Fruit fly (Drosophila melanogaster) whole organism, embryonic: ENCODE results near the gene Pcyt1.
A peak's percentile ranks its signal among the peaks of the same experiment; 100 is the strongest.

Experiments
- ATbp ChIP-seq: fragments of 200-800 bp; sonication (Bioruptor generic); optimal IDR thresholded peaks from 2 replicates; lab custom pipeline; 2017; ENCODE audit warnings: missing biosample characterization, mild to moderate bottlenecking, missing genetic modification characterization, missing genetic modification reagents
- Abd-B ChIP-seq: fragments of 200-800 bp; sonication (Bioruptor generic); optimal IDR thresholded peaks from 2 replicates; lab custom pipeline; 2018; ENCODE audit warnings: missing biosample characterization, mild to moderate bottlenecking, missing genetic modification characterization, moderate library complexity
- CG10209 ChIP-seq: fragments of 200-800 bp; sonication (Bioruptor generic); optimal IDR thresholded peaks from 3 replicates; lab custom pipeline; 2017; ENCODE audit warnings: missing biosample characterization, mild to moderate bottlenecking, missing genetic modification characterization, missing genetic modification reagents
- CG10654 ChIP-seq: fragments of 200-800 bp; sonication (Bioruptor generic); optimal IDR thresholded peaks from 2 replicates; lab custom pipeline; 2016; ENCODE audit warnings: missing biosample characterization, missing genetic modification characterization
- CG12219 ChIP-seq: fragments of 200-800 bp; sonication (Bioruptor generic); optimal IDR thresholded peaks from 3 replicates; lab custom pipeline; 2018; ENCODE audit warnings: missing biosample characterization, mild to moderate bottlenecking, missing genetic modification characterization
- CG14965 ChIP-seq: fragments of 200-800 bp; sonication (Bioruptor generic); optimal IDR thresholded peaks from 2 replicates; lab custom pipeline; 2016; ENCODE audit warnings: missing biosample characterization, missing genetic modification characterization, borderline replicate concordance
- CG15073 ChIP-seq: fragments of 200-800 bp; sonication (Bioruptor generic); optimal IDR thresholded peaks from 2 replicates; lab custom pipeline; 2016; ENCODE audit warnings: missing biosample characterization, missing genetic modification characterization
- CG16815 ChIP-seq: fragments of 200-800 bp; sonication (Bioruptor generic); optimal IDR thresholded peaks from 3 replicates; lab custom pipeline; 2017; ENCODE audit warnings: missing biosample characterization, mild to moderate bottlenecking, missing genetic modification characterization
- CG17385 ChIP-seq: fragments of 200-800 bp; sonication (Bioruptor generic); optimal IDR thresholded peaks from 3 replicates; lab custom pipeline; 2018; ENCODE audit warnings: missing biosample characterization, mild to moderate bottlenecking, missing genetic modification characterization
- CG2678 ChIP-seq: fragments of 200-800 bp; sonication (Bioruptor generic); optimal IDR thresholded peaks from 3 replicates; lab custom pipeline; 2019; ENCODE audit warnings: missing biosample characterization, mild to moderate bottlenecking, missing genetic modification characterization, moderate library complexity
- CG3847 ChIP-seq: fragments of 200-800 bp; sonication (Bioruptor generic); IDR thresholded peaks from 2 replicates; pipeline ENCODE4 v1.3.6; 2022; ENCODE audit warnings: missing biosample characterization, missing genetic modification characterization
- CG7357 ChIP-seq: fragments of 200-800 bp; sonication (Bioruptor generic); IDR thresholded peaks from 3 replicates; pipeline ENCODE4 v1.3.6; 2022; ENCODE audit warnings: missing biosample characterization, missing genetic modification characterization
- CG8290 ChIP-seq, 3 experiments: fragments of 200-800 bp; sonication (Bioruptor generic); optimal IDR thresholded peaks; 2 replicates each; lab custom pipeline; 2016 to 2019; ENCODE audit warnings: missing biosample characterization in 3 of 3, missing genetic modification characterization in 3 of 3, mild to moderate bottlenecking in 2 of 3, moderate library complexity in 1 of 3
- CG8478 ChIP-seq: fragments of >200 bp; optimal IDR thresholded peaks from 2 replicates; lab custom pipeline; 2018
- CG8944 ChIP-seq: fragments of 200-800 bp; sonication (Bioruptor generic); optimal IDR thresholded peaks from 3 replicates; lab custom pipeline; 2016; ENCODE audit warnings: missing biosample characterization, missing genetic modification characterization
- CG9797 ChIP-seq: fragments of 200-800 bp; sonication (Bioruptor generic); optimal IDR thresholded peaks from 3 replicates; lab custom pipeline; 2018; ENCODE audit warnings: missing biosample characterization, mild to moderate bottlenecking, missing genetic modification characterization
- D19A ChIP-seq: fragments of 200-800 bp; optimal IDR thresholded peaks from 3 replicates; lab custom pipeline; 2019; ENCODE audit warnings: missing biosample characterization, mild to moderate bottlenecking, missing genetic modification characterization, moderate library complexity
- D19B ChIP-seq: fragments of 200-800 bp; sonication (Bioruptor generic); optimal IDR thresholded peaks from 2 replicates; lab custom pipeline; 2017; ENCODE audit warnings: missing biosample characterization, mild to moderate bottlenecking, missing genetic modification characterization
- Dfd ChIP-seq, 2 experiments: fragments of >200 bp; optimal IDR thresholded peaks; 2 replicates each; lab custom pipeline; 2017; ENCODE audit warnings: missing biosample characterization in 2 of 2, missing genetic modification characterization in 2 of 2
- HmgD ChIP-seq: fragments of 200-800 bp; sonication (Bioruptor generic); optimal IDR thresholded peaks from 3 replicates; lab custom pipeline; 2016; ENCODE audit warnings: missing biosample characterization, missing genetic modification characterization
- Hr3 ChIP-seq: fragments of 200-800 bp; sonication (Bioruptor generic); optimal IDR thresholded peaks from 3 replicates; lab custom pipeline; 2016; ENCODE audit warnings: missing biosample characterization, missing genetic modification characterization
- MESR4 ChIP-seq: fragments of 200-800 bp; sonication (Bioruptor generic); optimal IDR thresholded peaks from 2 replicates; lab custom pipeline; 2018; ENCODE audit warnings: missing biosample characterization, mild to moderate bottlenecking, missing genetic modification characterization, moderate library complexity
- Vsx1 ChIP-seq: fragments of 200-800 bp; sonication (Bioruptor generic); optimal IDR thresholded peaks from 2 replicates; lab custom pipeline; 2017; ENCODE audit warnings: missing biosample characterization, mild to moderate bottlenecking, missing genetic modification characterization, missing genetic modification reagents
- bsh ChIP-seq, 2 experiments: fragments of 200-800 bp; sonication (Bioruptor generic); optimal IDR thresholded peaks; 2 replicates each; lab custom pipeline; 2017 to 2018; ENCODE audit warnings: mild to moderate bottlenecking in 2 of 2, missing biosample characterization in 2 of 2, missing genetic modification characterization in 2 of 2, moderate library complexity in 1 of 2
- cg ChIP-seq: fragments of 200-800 bp; sonication (Bioruptor generic); optimal IDR thresholded peaks from 3 replicates; lab custom pipeline; 2019; ENCODE audit warnings: missing biosample characterization, mild to moderate bottlenecking, missing genetic modification characterization, moderate library complexity
- chif ChIP-seq, 2 experiments: fragments of 200-800 bp; sonication (Bioruptor generic); optimal IDR thresholded peaks; 3 replicates each; lab custom pipeline; 2016; ENCODE audit warnings: missing biosample characterization in 2 of 2, missing genetic modification characterization in 2 of 2
- chinmo ChIP-seq: fragments of 200-800 bp; sonication (Bioruptor generic); IDR thresholded peaks from 4 replicates; pipeline ENCODE4 v1.3.6; 2022; ENCODE audit warnings: missing biosample characterization, missing genetic modification characterization; ENCODE audit not compliant: partially characterized antibody
- da ChIP-seq: fragments of 200-800 bp; sonication (Bioruptor generic); optimal IDR thresholded peaks from 2 replicates; lab custom pipeline; 2016; ENCODE audit warnings: missing biosample characterization, missing genetic modification characterization
- ind ChIP-seq: fragments of 200-800 bp; sonication (Bioruptor generic); optimal IDR thresholded peaks from 3 replicates; lab custom pipeline; 2016; ENCODE audit warnings: missing biosample characterization, missing genetic modification characterization
- knrl ChIP-seq: fragments of 200-800 bp; sonication (Bioruptor generic); IDR thresholded peaks from 3 replicates; pipeline ENCODE4 v1.3.6; 2022; ENCODE audit warnings: missing biosample characterization, missing genetic modification characterization; ENCODE audit not compliant: partially characterized antibody
- pzg ChIP-seq: fragments of 200-800 bp; sonication (Bioruptor generic); optimal IDR thresholded peaks from 3 replicates; lab custom pipeline; 2018; ENCODE audit warnings: missing biosample characterization, mild to moderate bottlenecking, missing genetic modification characterization, moderate library complexity
- slou ChIP-seq: fragments of 200-800 bp; sonication (Bioruptor generic); optimal IDR thresholded peaks from 3 replicates; lab custom pipeline; 2016; ENCODE audit warnings: missing biosample characterization, missing genetic modification characterization
- tgo ChIP-seq: fragments of 200-800 bp; sonication (Bioruptor generic); IDR thresholded peaks from 3 replicates; pipeline ENCODE4 v1.3.6; 2022; ENCODE audit warnings: missing biosample characterization, missing genetic modification characterization
- tna ChIP-seq: fragments of 200-800 bp; sonication (Bioruptor generic); IDR thresholded peaks from 2 replicates; pipeline ENCODE4 v1.3.6; 2022; ENCODE audit warnings: missing biosample characterization, missing genetic modification characterization; ENCODE audit not compliant: partially characterized antibody
- unc-4 ChIP-seq: fragments of 200-800 bp; sonication (Bioruptor generic); IDR thresholded peaks from 2 replicates; pipeline ENCODE4 v1.3.6; 2022; ENCODE audit warnings: missing biosample characterization, missing genetic modification characterization; ENCODE audit not compliant: partially characterized antibody
- yki ChIP-seq: fragments of >200 bp; optimal IDR thresholded peaks from 3 replicates; lab custom pipeline; 2018
- zen2 ChIP-seq: fragments of 200-800 bp; sonication (Bioruptor generic); IDR thresholded peaks from 3 replicates; pipeline ENCODE4 v1.3.6; 2022; ENCODE audit warnings: missing biosample characterization, missing genetic modification characterization; ENCODE audit not compliant: partially characterized antibody

Pcyt1 gene

dm6 chr3L:1536487-1537337, 9.2 kb upstream of the Pcyt1 start, which contains the start of the genes CG12091 and pns (continued):
- TF ChIP-seq CG10209 (GFP tag; lab: Kevin White, UChicago) (peak; percentile 61), CG16815 (GFP tag; lab: Kevin White, UChicago) (peak; percentile 7), CG14965 (no peak), Hr3 (peak; percentile 41), knrl (GFP tag; lab: Robert Waterston, UW) (peak; percentile 81), tgo (peak; percentile 56; the same call in 2 of the 3 replicates), Abd-B (GFP tag; lab: Kevin White, UChicago) (peak; percentile 55), unc-4 (no peak), CG8290 (GFP tag; optimal IDR thresholded peaks at IDR 0.05; lab: Kevin White, UChicago) (peak; percentile 68), CG8290 (tag; optimal IDR thresholded peaks at IDR 0.05; lab: Kevin White, UChicago) (peak in 1 of 2 experiments; percentile 53), chif (GFP tag; optimal IDR thresholded peaks at IDR 0.05; lab: Kevin White, UChicago) (peak; percentile 66 to 69), yki (lab: Kevin White, UChicago) (no peak), D19B (GFP tag; lab: Kevin White, UChicago) (peak; percentile 23), ATbp (peak; percentile 56), CG10654 (peak; percentile 65), CG8944 (GFP tag; lab: Kevin White, UChicago) (peak; percentile 41), CG7357 (GFP tag; lab: Robert Waterston, UW) (no peak), D19A (tag; lab: Kevin White, UChicago) (peak; percentile 27)

- no peak for TF ChIP-seq HmgD (GFP tag; lab: Kevin White, UChicago)
- no peak for TF ChIP-seq CG12219 (GFP tag; lab: Kevin White, UChicago)
- TF ChIP-seq zen2 (GFP tag; lab: Robert Waterston, UW) = no peak
- peak; percentile 74 for TF ChIP-seq cg
- no peak for TF ChIP-seq CG17385 (GFP tag; lab: Kevin White, UChicago)
- TF ChIP-seq chinmo = 0 out of 4 replicates have a peak, but pooled peaks have one; percentile 20
- no peak for TF ChIP-seq Vsx1 (GFP tag; lab: Kevin White, UChicago)
- no peak for TF ChIP-seq slou (GFP tag; lab: Kevin White, UChicago)
- no peak for TF ChIP-seq bsh (GFP tag; optimal IDR thresholded peaks at IDR 0.05; lab: Kevin White, UChicago)
- no peak for TF ChIP-seq tna
- no peak for TF ChIP-seq CG8478
- no peak for TF ChIP-seq CG9797
- no peak for TF ChIP-seq CG2678 (tag; lab: Kevin White, UChicago)
- no peak for TF ChIP-seq chif (GFP tag; optimal IDR thresholded peaks at IDR 0.05; lab: Kevin White, UChicago)
- no peak for TF ChIP-seq Dfd (GFP tag; optimal IDR thresholded peaks at IDR 0.05; lab: Kevin White, UChicago)
- TF ChIP-seq pzg = no peak
- TF ChIP-seq da = no peak
- TF ChIP-seq CG3847 (GFP tag; lab: Robert Waterston, UW) = no peak
- no peak for TF ChIP-seq CG15073 (GFP tag; lab: Kevin White, UChicago)
- TF ChIP-seq MESR4 (GFP tag; lab: Kevin White, UChicago) = peak; percentile 6
- no peak for TF ChIP-seq ind (GFP tag; lab: Kevin White, UChicago)
Observed at dm6 chr3L:1537353-1537752, 8.5 kb upstream of the Pcyt1 start.
